Worm (Caenorhabditis elegans) whole organism, L1 larva: ENCODE results near the gene C25E10.10.
A peak's percentile ranks its signal among the peaks of the same experiment; 100 is the strongest.

Experiments used
- C16A3.4 ChIP-seq: fragments of 150-350 bp; optimal IDR thresholded peaks from 2 replicates; lab custom pipeline; 2014; ENCODE audit warnings: missing biosample characterization, missing genetic modification characterization
- Y116A8C.19 ChIP-seq: sonication (generic microtip); optimal IDR thresholded peaks from 2 replicates; lab custom pipeline; 2016; ENCODE audit warnings: missing compliant biosample characterization, missing genetic modification characterization, borderline replicate concordance
- aha-1 ChIP-seq: fragments of 150-350 bp; optimal IDR thresholded peaks from 2 replicates; lab custom pipeline; 2014; ENCODE audit warnings: missing biosample characterization, missing genetic modification characterization
- ama-1 ChIP-seq: fragments of 150-350 bp; optimal IDR thresholded peaks from 2 replicates; lab custom pipeline; 2014
- blmp-1 ChIP-seq: fragments of 150-350 bp; optimal IDR thresholded peaks from 2 replicates; lab custom pipeline; 2014; ENCODE audit warnings: missing biosample characterization, missing genetic modification characterization
- dpl-1 ChIP-seq, 3 experiments: fragments of 150-350 bp in 2 of 3; sonication (generic microtip) in 1 of 3; optimal IDR thresholded peaks; 2 replicates each; lab custom pipeline; 2014 to 2017; ENCODE audit warnings: missing biosample characterization in 3 of 3, missing genetic modification characterization in 3 of 3, missing genetic modification reagents in 3 of 3
- efl-1 ChIP-seq, 4 experiments: fragments of 150-350 bp; optimal IDR thresholded peaks in 3 of 4; peaks in 1 of 4; 1 replicate in 1 of 4; 2 replicates in 3 of 4; lab custom pipeline; 2014; ENCODE audit warnings: missing biosample characterization in 2 of 4, missing genetic modification characterization in 2 of 4, missing genetic modification reagents in 2 of 4
- egl-13 ChIP-seq: sonication (generic microtip); optimal IDR thresholded peaks from 2 replicates; lab custom pipeline; 2016; ENCODE audit warnings: missing genotype, missing genetic modification reagents, missing genetic modification characterization, missing compliant biosample characterization
- egl-27 ChIP-seq, 2 experiments: fragments of 150-350 bp in 1 of 2; sonication (generic microtip); optimal IDR thresholded peaks; 3 replicates each; lab custom pipeline; 2017 to 2018; ENCODE audit warnings: missing biosample characterization in 2 of 2, missing genetic modification characterization in 2 of 2, missing genetic modification reagents in 2 of 2
- elt-3 ChIP-seq, 6 experiments: fragments of 150-350 bp in 1 of 6; sonication (generic microtip); optimal IDR thresholded peaks; 2 replicates each; lab custom pipeline; 2017 to 2018; ENCODE audit warnings: missing biosample characterization in 6 of 6, missing genetic modification characterization in 6 of 6, inconsistent platforms in 1 of 6
- fkh-10 ChIP-seq: sonication (generic microtip); optimal IDR thresholded peaks from 2 replicates; lab custom pipeline; 2017; ENCODE audit warnings: missing biosample characterization, missing genetic modification reagents, missing genetic modification characterization
- fkh-8 ChIP-seq: sonication (generic microtip); optimal IDR thresholded peaks from 2 replicates; lab custom pipeline; 2016; ENCODE audit warnings: mild to moderate bottlenecking, missing genetic modification characterization, missing compliant biosample characterization
- fos-1 ChIP-seq: fragments of 150-350 bp; optimal IDR thresholded peaks from 2 replicates; lab custom pipeline; 2014; ENCODE audit warnings: missing biosample characterization, missing genetic modification characterization
- grh-1 ChIP-seq: fragments of 200-800 bp; sonication (Bioruptor generic); IDR thresholded peaks from 2 replicates; pipeline ENCODE4 v1.3.6; 2022; ENCODE audit warnings: missing genetic modification reagents, missing genetic modification characterization, missing compliant biosample characterization
- hpl-2 ChIP-seq: fragments of 150-350 bp; optimal IDR thresholded peaks from 2 replicates; lab custom pipeline; 2014; ENCODE audit warnings: missing biosample characterization, missing genetic modification reagents, missing genetic modification characterization
- lin-35 ChIP-seq, 2 experiments: fragments of 150-350 bp; optimal IDR thresholded peaks; 2 replicates each; lab custom pipeline; 2014; ENCODE audit warnings: missing biosample characterization in 2 of 2, missing genetic modification characterization in 2 of 2, missing genetic modification reagents in 2 of 2
- lin-39 ChIP-seq: fragments of 150-350 bp; optimal IDR thresholded peaks from 2 replicates; lab custom pipeline; 2014; ENCODE audit warnings: missing biosample characterization, missing genetic modification reagents, missing genetic modification characterization
- mdl-1 ChIP-seq, 2 experiments: fragments of 150-350 bp; optimal IDR thresholded peaks; 2 replicates each; lab custom pipeline; 2014 to 2017; ENCODE audit warnings: missing biosample characterization in 2 of 2, missing genetic modification characterization in 2 of 2, inconsistent platforms in 1 of 2
- mep-1 ChIP-seq: fragments of 150-350 bp; optimal IDR thresholded peaks from 2 replicates; lab custom pipeline; 2014; ENCODE audit warnings: missing biosample characterization, missing genetic modification characterization
- nhr-11 ChIP-seq: fragments of 150-350 bp; optimal IDR thresholded peaks from 2 replicates; lab custom pipeline; 2014; ENCODE audit warnings: missing biosample characterization, missing genetic modification characterization
- nhr-19 ChIP-seq: fragments of 200-800 bp; sonication (Bioruptor generic); conservative IDR thresholded peaks from 2 replicates; pipeline ENCODE4 v1.3.6; 2022; ENCODE audit warnings: missing genetic modification characterization, missing compliant biosample characterization
- nhr-28 ChIP-seq: fragments of 150-350 bp; optimal IDR thresholded peaks from 2 replicates; lab custom pipeline; 2014; ENCODE audit warnings: missing biosample characterization, missing genetic modification characterization
- nhr-76 ChIP-seq: sonication (generic microtip); optimal IDR thresholded peaks from 2 replicates; lab custom pipeline; 2017; ENCODE audit warnings: missing biosample characterization, missing genetic modification characterization
- nhr-77 ChIP-seq: fragments of 150-350 bp; optimal IDR thresholded peaks from 2 replicates; lab custom pipeline; 2014; ENCODE audit warnings: missing biosample characterization, missing genetic modification characterization
- pax-3 ChIP-seq: fragments of 200-800 bp; sonication (Bioruptor generic); optimal IDR thresholded peaks from 2 replicates; lab custom pipeline; 2018; ENCODE audit warnings: mild to moderate bottlenecking, missing genetic modification characterization, moderate library complexity, missing compliant biosample characterization
- snu-23 ChIP-seq: sonication (generic microtip); optimal IDR thresholded peaks from 2 replicates; lab custom pipeline; 2016; ENCODE audit warnings: missing genetic modification characterization, missing compliant biosample characterization
- sox-4 ChIP-seq: sonication (generic microtip); optimal IDR thresholded peaks from 2 replicates; lab custom pipeline; 2016; ENCODE audit warnings: missing genetic modification characterization, missing compliant biosample characterization
- sptf-1 ChIP-seq: fragments of 150-350 bp; optimal IDR thresholded peaks from 2 replicates; lab custom pipeline; 2014; ENCODE audit warnings: missing biosample characterization, missing genetic modification characterization
- tbx-2 ChIP-seq: sonication (generic microtip); optimal IDR thresholded peaks from 2 replicates; lab custom pipeline; 2016; ENCODE audit warnings: missing genetic modification characterization, missing compliant biosample characterization
- tlp-1 ChIP-seq: fragments of 150-350 bp; optimal IDR thresholded peaks from 2 replicates; lab custom pipeline; 2014; ENCODE audit warnings: missing biosample characterization, missing genetic modification characterization
- unc-30 ChIP-seq: sonication (generic microtip); optimal IDR thresholded peaks from 2 replicates; lab custom pipeline; 2017; ENCODE audit warnings: missing biosample characterization, missing genetic modification characterization
- unc-86 ChIP-seq: sonication (generic microtip); optimal IDR thresholded peaks from 2 replicates; lab custom pipeline; 2016; ENCODE audit warnings: missing genetic modification characterization, missing compliant biosample characterization
- unc-98 ChIP-seq: fragments of 200-800 bp; sonication (Bioruptor generic); IDR thresholded peaks from 2 replicates; pipeline ENCODE4 v1.3.6; 2022; ENCODE audit warnings: missing genetic modification characterization, missing compliant biosample characterization
- xbp-1 ChIP-seq: sonication (generic microtip); optimal IDR thresholded peaks from 2 replicates; lab custom pipeline; 2016; ENCODE audit warnings: missing genetic modification characterization, missing compliant biosample characterization
- zag-1 ChIP-seq: fragments of 150-350 bp; optimal IDR thresholded peaks from 2 replicates; lab custom pipeline; 2014; ENCODE audit warnings: missing biosample characterization, missing genetic modification characterization
- zip-4 ChIP-seq: fragments of 200-800 bp; sonication (Bioruptor generic); optimal IDR thresholded peaks from 2 replicates; lab custom pipeline; 2018; ENCODE audit warnings: mild to moderate bottlenecking, missing genetic modification characterization, moderate library complexity, missing compliant biosample characterization
- ztf-4 ChIP-seq: fragments of 150-350 bp; optimal IDR thresholded peaks from 2 replicates; lab custom pipeline; 2014; ENCODE audit warnings: missing biosample characterization, missing genetic modification characterization

The C25E10.10 gene

ce11 chrV:9030248-9030647 is 25.9 kb downstream of the C25E10.10 start, which contains the start of gene C25E10.5:
C25E10.5 (plus strand) TSS chrV:9030548.
- TF ChIP-seq xbp-1 (no peak), tbx-2 (tag; lab: Kevin White, UChicago) (no peak), dpl-1 (GFP tag; optimal IDR thresholded peaks at IDR 0.05; lab: Kevin White, UChicago) (no peak), grh-1 (GFP tag; lab: Robert Waterston, UW) (no peak), nhr-28 (no peak), efl-1 (optimal IDR thresholded peaks at IDR 0.05; lab: Kevin White, UChicago) (no peak), efl-1 (GFP tag; optimal IDR thresholded peaks at IDR 0.05 in 1 of 2; lab: Kevin White, UChicago) (peak in 1 of 2 experiments; percentile 40)
- TF ChIP-seq, all 84 proteins: peak for 1

ce11 chrV:9024713-9025112 is 31.4 kb downstream of the C25E10.10 start, which contains the start of gene bus-1:
bus-1 (minus strand) TSS chrV:9024813.
- TF ChIP-seq nhr-77, result no peak
- TF ChIP-seq zag-1 (tag; lab: Kevin White, UChicago), result no peak
- no peak for TF ChIP-seq nhr-19
- TF ChIP-seq tbx-2 (tag; lab: Kevin White, UChicago), result no peak
- no peak for TF ChIP-seq mep-1 (tag; lab: Kevin White, UChicago)
- no peak for TF ChIP-seq ztf-4 (tag; lab: Kevin White, UChicago)
- no peak for TF ChIP-seq pax-3 (tag; lab: Kevin White, UChicago)
- TF ChIP-seq sox-4 (tag; lab: Kevin White, UChicago), result no peak
- no peak for TF ChIP-seq grh-1 (GFP tag; lab: Robert Waterston, UW)
- no peak for TF ChIP-seq xbp-1
- TF ChIP-seq tlp-1 (tag; lab: Kevin White, UChicago), result no peak
- TF ChIP-seq egl-27 (tag; optimal IDR thresholded peaks at IDR 0.05; lab: Kevin White, UChicago), result no peak
- no peak for TF ChIP-seq fkh-8 (tag; lab: Kevin White, UChicago)
- TF ChIP-seq mdl-1 (tag; optimal IDR thresholded peaks at IDR 0.05; lab: Kevin White, UChicago), result no peak
- no peak for TF ChIP-seq sptf-1
- no peak for TF ChIP-seq lin-35 (GFP tag; optimal IDR thresholded peaks at IDR 0.05; lab: Kevin White, UChicago)
- TF ChIP-seq, all 84 proteins: peak for 0

- TF ChIP-seq unc-86 (tag; lab: Kevin White, UChicago) (no peak), unc-30 (tag; lab: Kevin White, UChicago) (no peak), elt-3 (tag; optimal IDR thresholded peaks at IDR 0.05; lab: Kevin White, UChicago) (no peak), aha-1 (tag; lab: Kevin White, UChicago) (no peak), hpl-2 (no peak), egl-13 (tag; lab: Kevin White, UChicago) (no peak), unc-98 (no peak), ztf-4 (tag; lab: Kevin White, UChicago) (no peak)
Measured at ce11 chrV:9022078-9022477, 34.1 kb downstream of the C25E10.10 start, which contains the start of gene oac-41. oac-41 (minus strand) TSS chrV:9022178.

ce11 chrV:9018871-9019270 is 37.3 kb downstream of the C25E10.10 start:
- TF ChIP-seq lin-39 (tag; lab: Kevin White, UChicago), result no peak
- no peak for TF ChIP-seq unc-98
- TF ChIP-seq dpl-1 (GFP tag; optimal IDR thresholded peaks at IDR 0.05; lab: Kevin White, UChicago), result no peak
- no peak for TF ChIP-seq mdl-1 (tag; optimal IDR thresholded peaks at IDR 0.05; lab: Kevin White, UChicago)
- no peak for TF ChIP-seq ama-1
- no peak for TF ChIP-seq fkh-10 (GFP tag; lab: Kevin White, UChicago)
- TF ChIP-seq C16A3.4 (tag; lab: Kevin White, UChicago), result no peak
- TF ChIP-seq nhr-11 (tag; lab: Kevin White, UChicago), result no peak
- no peak for TF ChIP-seq blmp-1 (tag; lab: Kevin White, UChicago)
- no peak for TF ChIP-seq nhr-76

ce11 chrV:9016479-9016878 is 39.7 kb downstream of the C25E10.10 start, which contains the start of gene oac-40:
oac-40 (plus strand) TSS chrV:9016779.
- TF ChIP-seq fos-1 (tag; lab: Kevin White, UChicago), result no peak
- no peak for TF ChIP-seq nhr-76
- no peak for TF ChIP-seq zip-4
- TF ChIP-seq snu-23 (GFP tag; lab: Kevin White, UChicago), result no peak
- no peak for TF ChIP-seq Y116A8C.19 (tag; lab: Kevin White, UChicago)
